Fruit fly (Drosophila melanogaster): Measurements from ENCODE around the gene Ect3.
A peak's percentile ranks its signal among the peaks of the same experiment; 100 is the strongest.

The Ect3 gene

DNA sequence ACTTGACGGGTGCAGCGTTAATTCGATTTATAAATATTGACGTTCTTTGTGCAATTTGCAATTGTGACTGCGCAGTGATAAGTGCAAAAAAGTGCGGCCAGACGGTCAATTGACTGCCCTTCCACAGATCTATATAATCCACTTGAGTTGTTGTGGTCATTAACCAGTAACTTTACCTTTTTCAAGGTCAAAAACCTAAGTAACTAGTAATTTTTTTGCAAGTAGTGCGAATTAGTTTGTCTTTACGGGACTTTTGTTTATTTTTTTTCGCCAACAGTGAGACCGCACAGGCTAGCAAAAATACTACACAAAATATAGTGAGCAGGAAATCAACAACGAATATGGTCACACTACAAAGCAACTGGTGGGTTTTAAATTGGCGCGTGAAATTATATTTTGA, 24.4 kb upstream of the Ect3 start, which contains the start of gene Tango9 (continued):
- TF ChIP-seq Myb (GFP tag; optimal IDR thresholded peaks at IDR 0.05) (peak; percentile 61), Poxn (GFP tag; IDR thresholded peaks at IDR 0.05) (no peak), Sry-δ (GFP tag; optimal IDR thresholded peaks at IDR 0.05) (peak; percentile 44)

DNA sequence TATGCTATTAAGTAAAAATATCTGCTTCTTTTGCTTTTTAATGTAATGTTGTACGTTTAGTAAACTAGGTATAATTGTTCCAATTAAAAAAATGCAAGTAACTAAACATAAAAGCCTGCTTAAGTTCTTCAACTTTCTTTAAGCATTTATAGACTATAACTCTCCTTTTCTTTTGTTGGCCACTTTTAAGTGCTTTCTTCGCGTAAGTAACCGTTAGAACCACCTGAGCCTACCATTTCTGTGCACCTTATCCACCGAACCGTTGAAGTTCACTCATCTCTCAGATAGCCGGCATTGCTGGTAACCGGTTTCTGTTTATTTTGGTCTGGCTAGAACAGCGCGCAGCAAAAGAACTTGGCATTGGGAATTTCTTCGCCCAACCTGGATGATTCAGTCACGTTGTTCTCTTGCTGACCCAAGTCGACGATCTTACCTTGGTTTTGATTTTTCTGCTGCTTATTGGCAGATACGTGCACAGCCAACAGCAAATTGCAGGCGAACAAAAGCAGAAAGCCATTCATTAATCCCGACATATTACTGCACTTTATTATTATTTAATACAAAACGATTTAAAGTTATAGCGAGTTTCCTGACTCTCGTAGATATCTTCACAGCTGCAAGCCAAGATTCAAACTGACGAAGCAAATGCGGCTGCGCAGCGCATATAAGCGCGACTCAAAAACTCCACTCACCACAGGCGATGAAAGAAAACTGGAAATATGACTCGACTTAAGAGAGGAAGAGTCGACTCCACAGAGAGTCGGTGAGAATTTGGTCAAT, 22.3 kb upstream of the Ect3 start, which contains the start of gene CG10005:
Gene CG10005 (minus strand): TSS at position 642 of the 780 bp plus-strand sequence.
- TF ChIP-seq CG34376 (GFP tag; optimal IDR thresholded peaks at IDR 0.05) (no peak), hb (GFP tag; IDR thresholded peaks at IDR 0.05; ENCODE audit: partially characterized antibody) (no peak), caup (GFP tag; optimal IDR thresholded peaks at IDR 0.05; ENCODE audit: severe bottlenecking) (no peak), CG7786 (GFP tag; optimal IDR thresholded peaks at IDR 0.05) (no peak), D19A (tag; optimal IDR thresholded peaks at IDR 0.05) (no peak), vfl (GFP tag; optimal IDR thresholded peaks at IDR 0.05) (no peak), ro (GFP tag; IDR thresholded peaks at IDR 0.05) (no peak), CG11456 (GFP tag; IDR thresholded peaks at IDR 0.05) (no peak), C15 (GFP tag; IDR thresholded peaks at IDR 0.05) (no peak), CG15696 (tag; optimal IDR thresholded peaks at IDR 0.05) (no peak), CG10431 (GFP tag; optimal IDR thresholded peaks at IDR 0.05) (no peak), Oaz (GFP tag; IDR thresholded peaks at IDR 0.05) (no peak), sc (optimal IDR thresholded peaks at IDR 0.05) (no peak), sc (GFP tag; optimal IDR thresholded peaks at IDR 0.05) (no peak), pfk (GFP tag; optimal IDR thresholded peaks at IDR 0.05) (no peak), CG4707 (GFP tag; optimal IDR thresholded peaks at IDR 0.05) (no peak), CG10274 (GFP tag; optimal IDR thresholded peaks at IDR 0.05) (no peak), Jarid2 (GFP tag; optimal IDR thresholded peaks at IDR 0.05) (peak; percentile 77), luna (GFP tag; optimal IDR thresholded peaks at IDR 0.05) (no peak), CG2199 (GFP tag; IDR thresholded peaks at IDR 0.05) (peak; percentile 18; the same call in 1 of the 3 replicates), Fer1 (GFP tag; optimal IDR thresholded peaks at IDR 0.05) (no peak), eyg (GFP tag; optimal IDR thresholded peaks at IDR 0.05) (no peak), nom (GFP tag; optimal IDR thresholded peaks at IDR 0.05) (peak; percentile 60), CG7963 (GFP tag; IDR thresholded peaks at IDR 0.05; ENCODE audit: partially characterized antibody) (no peak), CG17612 (GFP tag; IDR thresholded peaks at IDR 0.05) (no peak), sens (GFP tag) (peak; percentile 62), oc (tag; optimal IDR thresholded peaks at IDR 0.05) (peak; percentile 20), CG8924 (tag; optimal IDR thresholded peaks at IDR 0.05) (no peak), CG1832 (GFP tag; optimal IDR thresholded peaks at IDR 0.05) (no peak), dan (GFP tag; IDR thresholded peaks at IDR 0.05) (no peak), Blimp-1 (GFP tag; optimal IDR thresholded peaks at IDR 0.05) (peak; percentile 90), CG2875 (GFP tag; optimal IDR thresholded peaks at IDR 0.05) (no peak), abd-A (tag; optimal IDR thresholded peaks at IDR 0.05) (no peak), hkb (optimal IDR thresholded peaks at IDR 0.05) (no peak), hkb (GFP tag; IDR thresholded peaks at IDR 0.05) (no peak), danr (GFP tag; IDR thresholded peaks at IDR 0.05) (no peak), CG1529 (GFP tag; optimal IDR thresholded peaks at IDR 0.05) (no peak), run (tag; optimal IDR thresholded peaks at IDR 0.05) (no peak), CG11085 (GFP tag; IDR thresholded peaks at IDR 0.05) (0 out of 2 replicates have a peak, but pooled peaks have one; percentile 26), lmd (GFP tag; IDR thresholded peaks at IDR 0.05) (no peak), dimm (GFP tag; IDR thresholded peaks at IDR 0.05) (no peak), aop (GFP tag; IDR thresholded peaks at IDR 0.05) (no peak), CG10543 (GFP tag; optimal IDR thresholded peaks at IDR 0.05) (no peak), CG2202 (tag; optimal IDR thresholded peaks at IDR 0.05) (peak; percentile 7), NFAT (GFP tag; IDR thresholded peaks at IDR 0.05) (no peak), fd102C (GFP tag; optimal IDR thresholded peaks at IDR 0.05) (no peak)

Data from whole organism, embryonic.